Worm (Caenorhabditis elegans) whole organism, young adult: ENCODE measurements around the gene rpi-2.

ENCODE experiments used
- B0019.2 ChIP-seq: fragments of 200-800 bp; sonication (Bioruptor generic); conservative IDR thresholded peaks from 2 replicates; pipeline ENCODE4 v1.3.6; 2022; ENCODE audit warnings: missing genetic modification reagents, missing genetic modification characterization, missing compliant biosample characterization
- B0261.1 ChIP-seq: sonication (generic microtip); optimal IDR thresholded peaks from 2 replicates; lab custom pipeline; 2016; ENCODE audit warnings: mild to moderate bottlenecking, missing genetic modification characterization, moderate library complexity, missing compliant biosample characterization
- C06A6.2 ChIP-seq: fragments of 200-800 bp; sonication (Bioruptor generic); conservative IDR thresholded peaks from 2 replicates; pipeline ENCODE4 v1.3.6; 2022; ENCODE audit warnings: missing genetic modification characterization, missing compliant biosample characterization
- F10E7.11 ChIP-seq: sonication (generic microtip); optimal IDR thresholded peaks from 2 replicates; lab custom pipeline; 2017; ENCODE audit warnings: mild to moderate bottlenecking, missing genetic modification characterization, moderate library complexity, missing compliant biosample characterization
- F22D6.2 ChIP-seq: sonication (generic microtip); optimal IDR thresholded peaks from 2 replicates; lab custom pipeline; 2016; ENCODE audit warnings: mild to moderate bottlenecking, missing genetic modification characterization, missing compliant biosample characterization
- F23B12.7 ChIP-seq: sonication (generic microtip); optimal IDR thresholded peaks from 2 replicates; lab custom pipeline; 2017; ENCODE audit warnings: missing genetic modification characterization, mild to moderate bottlenecking, missing compliant biosample characterization, antibody characterized with exemption, moderate library complexity; ENCODE audit not compliant: insufficient read depth
- F39B2.1 ChIP-seq: fragments of 200-800 bp; sonication (Bioruptor generic); IDR thresholded peaks from 2 replicates; pipeline ENCODE4 v1.3.6; 2022; ENCODE audit warnings: missing genetic modification reagents, missing genetic modification characterization, missing compliant biosample characterization
- F55B11.4 ChIP-seq: sonication (generic microtip); optimal IDR thresholded peaks from 2 replicates; lab custom pipeline; 2016; ENCODE audit warnings: missing compliant biosample characterization, missing genetic modification characterization, borderline replicate concordance; ENCODE audit not compliant: insufficient read depth
- F57A8.1 ChIP-seq: fragments of 200-800 bp; sonication (Bioruptor generic); optimal IDR thresholded peaks from 2 replicates; lab custom pipeline; 2018; ENCODE audit warnings: mild to moderate bottlenecking, missing genetic modification characterization, moderate library complexity, missing compliant biosample characterization
- Y56A3A.18 ChIP-seq: fragments of 200-800 bp; sonication (Bioruptor generic); IDR thresholded peaks from 2 replicates; pipeline ENCODE4 v1.3.6; 2022; ENCODE audit warnings: missing genetic modification reagents, missing genetic modification characterization, missing compliant biosample characterization
- Y67H2A.10 ChIP-seq: fragments of 200-800 bp; sonication (Bioruptor generic); conservative IDR thresholded peaks from 2 replicates; pipeline ENCODE4 v1.3.6; 2022; ENCODE audit warnings: missing genetic modification reagents, missing genetic modification characterization, missing compliant biosample characterization
- Y79H2A.3 ChIP-seq: fragments of 200-800 bp; sonication (Bioruptor generic); conservative IDR thresholded peaks from 2 replicates; pipeline ENCODE4 v1.3.6; 2022; ENCODE audit warnings: missing genetic modification reagents, missing genetic modification characterization, missing compliant biosample characterization
- akir-1 ChIP-seq: fragments of 200-800 bp; sonication (Bioruptor generic); optimal IDR thresholded peaks from 2 replicates; lab custom pipeline; 2018; ENCODE audit warnings: mild to moderate bottlenecking, missing genetic modification characterization, moderate library complexity, missing compliant biosample characterization
- aptf-3 ChIP-seq: fragments of 200-800 bp; sonication (Bioruptor generic); IDR thresholded peaks from 2 replicates; pipeline ENCODE4 v1.3.6; 2022; ENCODE audit warnings: missing genetic modification characterization, missing compliant biosample characterization
- atf-7 ChIP-seq: sonication (generic microtip); optimal IDR thresholded peaks from 2 replicates; lab custom pipeline; 2017; ENCODE audit warnings: mild to moderate bottlenecking, missing genetic modification characterization, missing compliant biosample characterization
- attf-5 ChIP-seq: fragments of 200-800 bp; sonication (Bioruptor generic); optimal IDR thresholded peaks from 2 replicates; lab custom pipeline; 2018; ENCODE audit warnings: mild to moderate bottlenecking, missing genetic modification characterization, missing compliant biosample characterization
- bed-2 ChIP-seq: fragments of 200-800 bp; sonication (Bioruptor generic); IDR thresholded peaks from 2 replicates; pipeline ENCODE4 v1.3.6; 2022; ENCODE audit warnings: missing genetic modification reagents, missing genetic modification characterization, missing compliant biosample characterization
- ccch-3 ChIP-seq: fragments of 200-800 bp; sonication (Bioruptor generic); optimal IDR thresholded peaks from 2 replicates; lab custom pipeline; 2018; ENCODE audit warnings: mild to moderate bottlenecking, missing genetic modification characterization, missing compliant biosample characterization
- cebp-1 ChIP-seq, 2 experiments: fragments of 200-800 bp in 1 of 2; sonication (Bioruptor generic) in 1 of 2; sonication (generic microtip) in 1 of 2; IDR thresholded peaks in 1 of 2; optimal IDR thresholded peaks in 1 of 2; 2 replicates each; pipeline versions ENCODE4 v1.3.6 to Lab custom; 2017 to 2022; ENCODE audit warnings: missing compliant biosample characterization in 2 of 2, missing genetic modification characterization in 2 of 2, mild to moderate bottlenecking in 1 of 2, missing genetic modification reagents in 1 of 2, moderate library complexity in 1 of 2
- ceh-58 ChIP-seq: fragments of 200-800 bp; sonication (Bioruptor generic); IDR thresholded peaks from 2 replicates; pipeline ENCODE4 v1.3.6; 2022; ENCODE audit warnings: missing genetic modification characterization, missing compliant biosample characterization
- efl-1 ChIP-seq: fragments of 150-350 bp; optimal IDR thresholded peaks from 2 replicates; lab custom pipeline; 2014; ENCODE audit warnings: missing biosample characterization, missing genetic modification reagents, missing genetic modification characterization
- ekl-4 ChIP-seq: fragments of 200-800 bp; sonication (Bioruptor generic); IDR thresholded peaks from 2 replicates; pipeline ENCODE4 v1.3.6; 2022; ENCODE audit warnings: missing genetic modification reagents, missing genetic modification characterization, missing compliant biosample characterization
- gei-17 ChIP-seq: fragments of 200-800 bp; sonication (Bioruptor generic); optimal IDR thresholded peaks from 2 replicates; lab custom pipeline; 2018; ENCODE audit warnings: mild to moderate bottlenecking, missing genetic modification characterization, missing compliant biosample characterization
- hlh-12 ChIP-seq: sonication (generic microtip); optimal IDR thresholded peaks from 2 replicates; lab custom pipeline; 2016; ENCODE audit warnings: missing genetic modification characterization, missing compliant biosample characterization
- hlh-26 ChIP-seq: fragments of 200-800 bp; sonication (Bioruptor generic); conservative IDR thresholded peaks from 2 replicates; pipeline ENCODE4 v1.3.6; 2022; ENCODE audit warnings: missing genetic modification reagents, missing genetic modification characterization, missing compliant biosample characterization
- lag-1 ChIP-seq: fragments of 200-800 bp; sonication (Bioruptor generic); IDR thresholded peaks from 2 replicates; pipeline ENCODE4 v1.3.6; 2022; ENCODE audit warnings: missing genetic modification reagents, missing genetic modification characterization, missing compliant biosample characterization
- let-607 ChIP-seq, 2 experiments: fragments of 200-800 bp in 1 of 2; sonication (Bioruptor generic) in 1 of 2; sonication (generic microtip) in 1 of 2; optimal IDR thresholded peaks; 2 replicates each; lab custom pipeline; 2016 to 2018; ENCODE audit warnings: mild to moderate bottlenecking in 2 of 2, missing compliant biosample characterization in 2 of 2, missing genetic modification characterization in 2 of 2, moderate library complexity in 2 of 2, missing genotype in 1 of 2
- lsl-1 ChIP-seq: fragments of 200-800 bp; sonication (Bioruptor generic); optimal IDR thresholded peaks from 2 replicates; lab custom pipeline; 2018; ENCODE audit warnings: mild to moderate bottlenecking, missing genetic modification characterization, moderate library complexity, missing compliant biosample characterization
- madf-6 ChIP-seq: fragments of 200-800 bp; sonication (Bioruptor generic); IDR thresholded peaks from 2 replicates; pipeline ENCODE4 v1.3.6; 2022; ENCODE audit warnings: missing genetic modification reagents, missing genetic modification characterization, missing compliant biosample characterization
- madf-8 ChIP-seq: fragments of 200-800 bp; sonication (Bioruptor generic); conservative IDR thresholded peaks from 2 replicates; pipeline ENCODE4 v1.3.6; 2022; ENCODE audit warnings: missing genetic modification reagents, missing genetic modification characterization, missing compliant biosample characterization
- mcd-1 ChIP-seq: fragments of 200-800 bp; sonication (Bioruptor generic); IDR thresholded peaks from 2 replicates; pipeline ENCODE4 v1.3.6; 2022; ENCODE audit warnings: missing genetic modification reagents, missing genetic modification characterization, missing compliant biosample characterization
- mes-4 ChIP-seq: sonication (generic microtip); optimal IDR thresholded peaks from 2 replicates; lab custom pipeline; 2016; ENCODE audit warnings: missing genotype, missing genetic modification characterization, missing compliant biosample characterization
- nfya-2 ChIP-seq: fragments of 200-800 bp; sonication (Bioruptor generic); IDR thresholded peaks from 2 replicates; pipeline ENCODE4 v1.3.6; 2022; ENCODE audit warnings: missing genetic modification reagents, missing genetic modification characterization, missing compliant biosample characterization
- nhr-80 ChIP-seq: sonication (generic microtip); optimal IDR thresholded peaks from 2 replicates; lab custom pipeline; 2016; ENCODE audit warnings: missing genetic modification characterization, missing compliant biosample characterization
- nhr-90 ChIP-seq: sonication (generic microtip); optimal IDR thresholded peaks from 2 replicates; lab custom pipeline; 2016; ENCODE audit warnings: missing genotype, mild to moderate bottlenecking, missing genetic modification characterization, missing compliant biosample characterization
- pbrm-1 ChIP-seq: fragments of 200-800 bp; sonication (Bioruptor generic); IDR thresholded peaks from 2 replicates; pipeline ENCODE4 v1.3.6; 2022; ENCODE audit warnings: missing genetic modification reagents, missing genetic modification characterization, missing compliant biosample characterization
- sdz-38 ChIP-seq: sonication (generic microtip); optimal IDR thresholded peaks from 2 replicates; lab custom pipeline; 2016; ENCODE audit warnings: missing genotype, missing genetic modification characterization, missing compliant biosample characterization
- sea-2 ChIP-seq: fragments of 200-800 bp; sonication (Bioruptor generic); IDR thresholded peaks from 2 replicates; pipeline ENCODE4 v1.3.6; 2022; ENCODE audit warnings: missing genetic modification characterization, missing compliant biosample characterization
- snpc-4 ChIP-seq, 5 experiments: fragments of 150-350 bp in 1 of 5; sonication (generic microtip) in 4 of 5; optimal IDR thresholded peaks; 2 replicates each; lab custom pipeline; 2014 to 2018; ENCODE audit warnings: missing genetic modification characterization in 5 of 5, missing biosample characterization in 3 of 5, antibody characterized with exemption in 2 of 5, mild to moderate bottlenecking in 2 of 5, missing compliant biosample characterization in 2 of 5, missing genotype in 2 of 5, moderate library complexity in 2 of 5, missing genetic modification reagents in 1 of 5
- tbp1 ChIP-seq: fragments of 200-800 bp; sonication (Bioruptor generic); optimal IDR thresholded peaks from 2 replicates; lab custom pipeline; 2018; ENCODE audit warnings: mild to moderate bottlenecking, missing genetic modification characterization, missing compliant biosample characterization
- tbx-9 ChIP-seq: sonication (generic microtip); optimal IDR thresholded peaks from 2 replicates; lab custom pipeline; 2016; ENCODE audit warnings: borderline replicate concordance, missing genetic modification characterization, inconsistent platforms, missing compliant biosample characterization
- tlf-1 ChIP-seq: fragments of 200-800 bp; sonication (Bioruptor generic); optimal IDR thresholded peaks from 2 replicates; lab custom pipeline; 2018; ENCODE audit warnings: mild to moderate bottlenecking, missing genetic modification characterization, missing compliant biosample characterization
- unc-130 ChIP-seq: sonication (generic microtip); optimal IDR thresholded peaks from 2 replicates; lab custom pipeline; 2016; ENCODE audit warnings: missing genetic modification reagents, missing genetic modification characterization, missing compliant biosample characterization
- unc-62 ChIP-seq: fragments of 150-350 bp; optimal IDR thresholded peaks from 2 replicates; lab custom pipeline; 2014; ENCODE audit warnings: missing biosample characterization, missing genetic modification reagents, missing genetic modification characterization
- xnd-1 ChIP-seq: sonication (generic microtip); optimal IDR thresholded peaks from 2 replicates; lab custom pipeline; 2016; ENCODE audit warnings: missing genotype, missing genetic modification reagents, missing genetic modification characterization, missing compliant biosample characterization
- ztf-18 ChIP-seq: sonication (generic microtip); optimal IDR thresholded peaks from 2 replicates; lab custom pipeline; 2016; ENCODE audit warnings: missing genotype, mild to moderate bottlenecking, missing genetic modification characterization, missing compliant biosample characterization
- ztf-25 ChIP-seq: fragments of 200-800 bp; sonication (Bioruptor generic); IDR thresholded peaks from 2 replicates; pipeline ENCODE4 v1.3.6; 2022; ENCODE audit warnings: missing genetic modification reagents, missing genetic modification characterization, missing compliant biosample characterization

The rpi-2 gene

DNA sequence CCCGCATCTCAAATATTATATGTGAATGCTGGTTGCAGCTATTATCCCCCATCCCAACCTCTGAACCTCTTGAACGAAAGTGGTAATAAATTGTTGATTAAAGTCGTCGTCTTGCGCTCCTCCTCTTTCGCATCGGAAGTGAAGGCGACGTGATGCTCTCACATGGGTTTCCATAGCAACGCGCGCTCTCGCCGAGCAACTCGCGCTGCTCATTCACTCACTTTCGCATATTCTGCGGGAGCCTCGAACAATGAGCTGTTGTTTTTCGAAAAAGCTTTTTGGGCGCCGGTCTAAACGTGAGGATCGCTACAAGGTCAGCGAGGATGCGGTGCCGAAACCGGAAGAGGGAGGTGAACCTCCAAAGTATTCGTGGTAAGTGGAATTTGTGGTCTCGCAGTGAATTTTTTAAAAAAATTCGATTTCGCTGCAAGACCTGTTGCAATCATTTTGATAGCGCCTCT, at the start of gene rpi-2 (continued):
- TF ChIP-seq F10E7.11 (tag; lab: Kevin White, UChicago) (peak; percentile 94), unc-62 (GFP tag; lab: Kevin White, UChicago) (no peak), gei-17 (GFP tag; lab: Kevin White, UChicago) (peak; percentile 5), akir-1 (GFP tag; lab: Kevin White, UChicago) (no peak), madf-6 (GFP tag; lab: Robert Waterston, UW) (peak; percentile 88), lag-1 (GFP tag; lab: Robert Waterston, UW) (no peak), madf-8 (peak; percentile 51), F57A8.1 (GFP tag; lab: Kevin White, UChicago) (no peak), ztf-25 (no peak), Y67H2A.10 (no peak), tbx-9 (peak; percentile 44), nhr-90 (tag; lab: Kevin White, UChicago) (peak; percentile 66), attf-5 (GFP tag; lab: Kevin White, UChicago) (peak; percentile 63), B0261.1 (tag; lab: Kevin White, UChicago) (peak; percentile 21), lsl-1 (GFP tag; lab: Kevin White, UChicago) (peak; percentile 68), F39B2.1 (peak; percentile 92), sdz-38 (tag; lab: Kevin White, UChicago) (no peak), mes-4 (tag; lab: Kevin White, UChicago) (peak; percentile 60), F55B11.4 (tag; lab: Kevin White, UChicago) (no peak), cebp-1 (GFP tag; IDR thresholded peaks at IDR 0.05; lab: Robert Waterston, UW) (no peak), cebp-1 (tag; optimal IDR thresholded peaks at IDR 0.05; lab: Kevin White, UChicago) (peak; percentile 74), let-607 (tag; optimal IDR thresholded peaks at IDR 0.05; lab: Kevin White, UChicago) (no peak), tlf-1 (peak; percentile 92), bed-2 (GFP tag; lab: Robert Waterston, UW) (no peak), Y56A3A.18 (GFP tag; lab: Robert Waterston, UW) (peak; percentile 74; the same call in 1 of the 2 replicates), F22D6.2 (tag; lab: Kevin White, UChicago) (no peak), B0019.2 (GFP tag; lab: Robert Waterston, UW) (no peak), tbp1 (peak; percentile 70), mcd-1 (GFP tag; lab: Robert Waterston, UW) (peak; percentile 86), ceh-58 (GFP tag; lab: Robert Waterston, UW) (peak; percentile 97; the same call in 1 of the 2 replicates), ekl-4 (peak; percentile 96), Y79H2A.3 (peak; percentile 98), ccch-3 (GFP tag; lab: Kevin White, UChicago) (no peak), snpc-4 (GFP tag; optimal IDR thresholded peaks at IDR 0.05; lab: Kevin White, UChicago) (no peak), snpc-4 (tag; optimal IDR thresholded peaks at IDR 0.05; lab: Kevin White, UChicago) (peak in 3 of 4 experiments; percentile 48 to 61 (median 56)), sea-2 (GFP tag; lab: Robert Waterston, UW) (0 out of 2 replicates have a peak, but pooled peaks have one; percentile 21), nfya-2 (0 out of 2 replicates have a peak, but pooled peaks have one; percentile 14), nhr-80 (tag; lab: Kevin White, UChicago) (no peak), C06A6.2 (GFP tag; lab: Robert Waterston, UW) (no peak), unc-130 (GFP tag; lab: Kevin White, UChicago) (peak; percentile 91), xnd-1 (tag; lab: Kevin White, UChicago) (peak; percentile 69), ztf-18 (tag; lab: Kevin White, UChicago) (peak; percentile 58), aptf-3 (GFP tag; lab: Robert Waterston, UW) (peak; percentile 91), F23B12.7 (no peak), efl-1 (GFP tag; lab: Kevin White, UChicago) (no peak), hlh-12 (no peak), hlh-26 (GFP tag; lab: Robert Waterston, UW) (0 out of 2 replicates have a peak, but pooled peaks have one; percentile 70), atf-7 (tag; lab: Kevin White, UChicago) (peak; percentile 78), pbrm-1 (GFP tag; lab: Robert Waterston, UW) (peak; percentile 83)
